Worm (Caenorhabditis elegans): ENCODE data around the gene Y46G5A.39.

The Y46G5A.39 gene

DNA sequence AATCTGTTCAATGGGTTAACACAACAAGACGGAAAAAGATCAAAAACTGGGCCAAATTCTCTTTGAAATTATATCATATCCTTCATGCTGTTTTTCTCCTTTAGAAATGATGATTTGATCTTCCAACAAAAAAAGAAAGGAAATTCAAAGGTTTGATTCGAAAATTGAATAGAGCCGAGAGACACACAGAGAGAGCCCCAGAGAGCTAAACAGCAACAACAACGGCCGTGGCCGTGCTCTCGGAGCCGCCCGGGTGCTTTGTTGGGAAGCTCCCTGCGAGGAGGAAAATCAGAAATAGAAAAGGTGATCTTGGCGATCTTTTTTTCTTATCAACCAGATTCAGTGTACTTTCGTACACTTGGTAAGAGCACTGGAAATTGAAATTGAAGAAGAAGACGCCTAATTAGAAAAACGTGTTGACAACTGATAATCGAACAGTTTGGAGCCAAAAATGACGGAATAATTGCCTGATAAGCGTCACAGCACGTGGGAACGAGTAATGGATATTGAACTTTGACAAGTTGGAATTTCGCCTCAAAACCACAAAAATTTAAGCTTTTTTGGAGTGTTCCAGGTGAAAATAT lies 43.7 kb upstream of the Y46G5A.39 start (continued):
- TF ChIP-seq lir-3 (tag; optimal IDR thresholded peaks at IDR 0.05; ENCODE audit: poor library complexity) (no peak), alr-1 (tag; optimal IDR thresholded peaks at IDR 0.05; ENCODE audit: borderline replicate concordance) (no peak), nhr-20 (tag; optimal IDR thresholded peaks at IDR 0.05) (no peak), unc-130 (tag; optimal IDR thresholded peaks at IDR 0.05) (no peak), zag-1 (tag; optimal IDR thresholded peaks at IDR 0.05) (no peak), nhr-84 (tag; optimal IDR thresholded peaks at IDR 0.05) (no peak), efl-1 (optimal IDR thresholded peaks at IDR 0.05) (no peak), efl-1 (GFP tag; optimal IDR thresholded peaks at IDR 0.05 in 1 of 2) (peak in 1 of 2 experiments; percentile 15), efl-3 (GFP tag; optimal IDR thresholded peaks at IDR 0.05) (no peak), tlp-1 (tag; optimal IDR thresholded peaks at IDR 0.05) (no peak), aha-1 (tag; optimal IDR thresholded peaks at IDR 0.05) (no peak), ztf-11 (tag; optimal IDR thresholded peaks at IDR 0.05) (no peak), rnt-1 (tag; optimal IDR thresholded peaks at IDR 0.05) (peak; percentile 20), isw-1 (GFP tag; IDR thresholded peaks at IDR 0.05) (no peak), ceh-90 (tag; optimal IDR thresholded peaks at IDR 0.05) (no peak)

DNA sequence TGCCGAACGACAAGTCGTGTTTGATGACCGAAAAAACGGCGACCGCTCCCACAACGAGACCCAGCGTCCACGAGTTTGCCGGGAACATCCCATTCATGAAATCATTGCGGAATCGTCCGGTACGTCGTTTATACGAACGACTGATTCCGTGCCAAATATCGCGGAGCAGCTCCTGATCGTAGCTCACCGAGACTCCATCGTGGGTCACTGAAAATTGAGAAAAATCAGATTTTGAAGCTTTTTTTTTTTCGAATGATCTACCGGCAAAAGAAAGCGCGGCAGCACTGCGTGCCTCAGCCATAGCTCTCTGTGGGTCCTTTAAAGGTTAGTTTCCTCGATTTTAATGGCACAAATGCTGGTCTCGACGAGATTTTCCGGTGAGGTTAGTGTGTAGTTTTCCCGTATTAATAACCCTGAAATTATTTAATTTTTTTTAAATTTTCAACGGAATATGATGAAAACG lies 42.4 kb upstream of the Y46G5A.39 start, which contains the start of gene cpt-1:
Gene cpt-1 (minus strand): TSS at position 413 of the 463 bp plus-strand sequence.
- TF ChIP-seq mep-1 (tag; optimal IDR thresholded peaks at IDR 0.05) (no peak), pqm-1 (tag; optimal IDR thresholded peaks at IDR 0.05) (no peak), unc-130 (tag; optimal IDR thresholded peaks at IDR 0.05) (no peak), nhr-12 (tag; optimal IDR thresholded peaks at IDR 0.05) (no peak), sox-4 (tag; optimal IDR thresholded peaks at IDR 0.05) (no peak), nhr-47 (tag; optimal IDR thresholded peaks at IDR 0.05) (no peak), lin-35 (GFP tag; optimal IDR thresholded peaks at IDR 0.05) (no peak), Y116A8C.19 (tag; optimal IDR thresholded peaks at IDR 0.05; ENCODE audit: borderline replicate concordance) (no peak), lsy-2 (tag; optimal IDR thresholded peaks at IDR 0.05) (no peak), nhr-85 (tag) (peak; percentile 29), nhr-71 (tag; optimal IDR thresholded peaks at IDR 0.05) (peak; percentile 1), tlp-1 (tag; optimal IDR thresholded peaks at IDR 0.05) (no peak), nhr-28 (tag; optimal IDR thresholded peaks at IDR 0.05) (no peak), dsc-1 (tag; optimal IDR thresholded peaks at IDR 0.05) (no peak), hlh-17 (GFP tag; optimal IDR thresholded peaks at IDR 0.05; ENCODE audit: borderline replicate concordance) (no peak), aly-2 (tag; optimal IDR thresholded peaks at IDR 0.05) (no peak), alr-1 (tag; optimal IDR thresholded peaks at IDR 0.05; ENCODE audit: borderline replicate concordance) (no peak), nhr-237 (tag; optimal IDR thresholded peaks at IDR 0.05) (no peak), elt-2 (tag; optimal IDR thresholded peaks at IDR 0.05) (peak; percentile 21), nhr-20 (tag; optimal IDR thresholded peaks at IDR 0.05) (no peak), ceh-8 (GFP tag; optimal IDR thresholded peaks at IDR 0.05) (no peak), nhr-90 (tag; optimal IDR thresholded peaks at IDR 0.05; ENCODE audit: poor library complexity) (no peak), sptf-1 (tag; optimal IDR thresholded peaks at IDR 0.05) (no peak), mdl-1 (tag; optimal IDR thresholded peaks at IDR 0.05) (no peak), unc-30 (tag; optimal IDR thresholded peaks at IDR 0.05) (no peak)

ce11 chrII:12795188-12795587 lies 41.6 kb upstream of the Y46G5A.39 start:
- TF ChIP-seq sup-37 (GFP tag; optimal IDR thresholded peaks at IDR 0.05) (no peak), efl-1 (optimal IDR thresholded peaks at IDR 0.05) (no peak), efl-1 (GFP tag; optimal IDR thresholded peaks at IDR 0.05 in 1 of 2) (peak in 1 of 2 experiments; percentile 7), efl-3 (GFP tag; optimal IDR thresholded peaks at IDR 0.05) (no peak), dpl-1 (GFP tag; optimal IDR thresholded peaks at IDR 0.05) (no peak), unc-130 (tag; optimal IDR thresholded peaks at IDR 0.05) (no peak), unc-98 (GFP tag; IDR thresholded peaks at IDR 0.05) (no peak), jun-1 (tag; optimal IDR thresholded peaks at IDR 0.05) (no peak), aha-1 (tag; optimal IDR thresholded peaks at IDR 0.05) (no peak), F16B12.6 (tag; optimal IDR thresholded peaks at IDR 0.05) (no peak)

Measured in whole organism, L1 larva.